Worm (Caenorhabditis elegans): ENCODE data around the gene mstr-2.

mstr-2 gene

ce11 chrIII:4488892-4489409 is 20.0 kb downstream of the mstr-2 start, which contains the start of gene cpg-1 (continued):
- TF ChIP-seq F37B4.10 (GFP tag; IDR thresholded peaks at IDR 0.05), result 0 out of 2 replicates have a peak, but pooled peaks have one; percentile 23
- TF ChIP-seq bed-2 (GFP tag; IDR thresholded peaks at IDR 0.05), result peak; percentile 70; the same call in 1 of the 2 replicates
- TF ChIP-seq madf-8 (GFP tag; conservative IDR thresholded peaks at IDR 0.05), result peak; percentile 99
- TF ChIP-seq hsf-1 (GFP tag; IDR thresholded peaks at IDR 0.05), result peak; percentile 95
- peak; percentile 85 for TF ChIP-seq mcd-1 (GFP tag; IDR thresholded peaks at IDR 0.05)
- TF ChIP-seq pbrm-1 (GFP tag; IDR thresholded peaks at IDR 0.05), result peak; percentile 91
- no peak for TF ChIP-seq F52B5.7 (tag; optimal IDR thresholded peaks at IDR 0.05)
- TF ChIP-seq Y53F4B.3 (GFP tag; IDR thresholded peaks at IDR 0.05), result peak; percentile 80
- TF ChIP-seq ceh-100 (GFP tag; IDR thresholded peaks at IDR 0.05), result peak; percentile 76
- peak; percentile 81 for TF ChIP-seq Y67H2A.10 (GFP tag; conservative IDR thresholded peaks at IDR 0.05)

- TF ChIP-seq rcor-1 (GFP tag; IDR thresholded peaks at IDR 0.05) (peak; percentile 42; the same call in 1 of the 2 replicates), ama-1 (optimal IDR thresholded peaks at IDR 0.05) (peak; percentile 17), ama-1 (GFP tag; optimal IDR thresholded peaks at IDR 0.05) (peak; percentile 18 to 39), F49E8.2 (tag; optimal IDR thresholded peaks at IDR 0.05; ENCODE audit: insufficient read depth) (peak; percentile 74), ceh-40 (GFP tag; IDR thresholded peaks at IDR 0.05) (no peak; the same call in 1 of the 2 replicates), zim-3 (tag; optimal IDR thresholded peaks at IDR 0.05) (peak; percentile 58), ztf-3 (GFP tag; optimal IDR thresholded peaks at IDR 0.05) (no peak), attf-6 (GFP tag; IDR thresholded peaks at IDR 0.05) (peak; percentile 79), bed-1 (GFP tag; IDR thresholded peaks at IDR 0.05) (no peak), B0336.3 (GFP tag; IDR thresholded peaks at IDR 0.05) (peak; percentile 95), fkh-3 (tag; optimal IDR thresholded peaks at IDR 0.05) (peak; percentile 67), madf-3 (GFP tag; IDR thresholded peaks at IDR 0.05) (0 out of 2 replicates have a peak, but pooled peaks have one; percentile 68), nhr-120 (GFP tag; IDR thresholded peaks at IDR 0.05) (0 out of 2 replicates have a peak, but pooled peaks have one; percentile 13), unc-130 (GFP tag; optimal IDR thresholded peaks at IDR 0.05) (peak; percentile 63), tbp1 (GFP tag; optimal IDR thresholded peaks at IDR 0.05) (peak; percentile 43), Y53G8AR.9 (GFP tag; conservative IDR thresholded peaks at IDR 0.05) (peak; percentile 86), ceh-58 (GFP tag; IDR thresholded peaks at IDR 0.05) (0 out of 2 replicates have a peak, but pooled peaks have one; percentile 34), egrh-3 (GFP tag; IDR thresholded peaks at IDR 0.05) (no peak), mxl-1 (tag; optimal IDR thresholded peaks at IDR 0.05) (no peak), mel-28 (tag; optimal IDR thresholded peaks at IDR 0.05; ENCODE audit: borderline replicate concordance) (no peak), lin-54 (GFP tag; optimal IDR thresholded peaks at IDR 0.05) (peak; percentile 82), nhr-27 (tag; optimal IDR thresholded peaks at IDR 0.05) (peak; percentile 76), die-1 (tag; optimal IDR thresholded peaks at IDR 0.05) (peak; percentile 49), madf-8 (GFP tag; conservative IDR thresholded peaks at IDR 0.05) (no peak; the same call in 1 of the 2 replicates), pha-4 (tag; optimal IDR thresholded peaks at IDR 0.05) (no peak), ztf-26 (tag; optimal IDR thresholded peaks at IDR 0.05) (peak; percentile 40), snpc-3.4 (tag; optimal IDR thresholded peaks at IDR 0.05) (peak; percentile 72), F10E7.11 (tag; optimal IDR thresholded peaks at IDR 0.05) (peak; percentile 10), snpc-1.3 (tag; optimal IDR thresholded peaks at IDR 0.05; ENCODE audit: insufficient read depth) (peak; percentile 85), Y53F4B.3 (GFP tag; IDR thresholded peaks at IDR 0.05) (peak; percentile 4; the same call in 1 of the 2 replicates), nfya-2 (GFP tag; IDR thresholded peaks at IDR 0.05) (no peak), nfyb-1 (GFP tag; IDR thresholded peaks at IDR 0.05) (peak; percentile 66; the same call in 1 of the 2 replicates), let-607 (tag; optimal IDR thresholded peaks at IDR 0.05) (peak in 1 of 2 experiments; percentile 44), hmg-20 (GFP tag; IDR thresholded peaks at IDR 0.05) (peak; percentile 48; the same call in 1 of the 2 replicates), hmg-1.2 (GFP tag; IDR thresholded peaks at IDR 0.05) (peak; percentile 53), C06A6.2 (GFP tag; conservative IDR thresholded peaks at IDR 0.05) (no peak)
Measured at ce11 chrIII:4491164-4492144, 22.5 kb downstream of the mstr-2 start.
